Fruit fly (Drosophila melanogaster) whole organism, adult: Measurements from ENCODE around the gene defl.

Source experiments
- CG11617 ChIP-seq: fragments of 200-800 bp; sonication (Bioruptor generic); optimal IDR thresholded peaks from 2 replicates; lab custom pipeline; 2017; ENCODE audit warnings: mild to moderate bottlenecking, missing biosample characterization, missing genetic modification reagents, missing genetic modification characterization
- CG12768 ChIP-seq: fragments of 200-800 bp; sonication (Bioruptor generic); optimal IDR thresholded peaks from 2 replicates; lab custom pipeline; 2017; ENCODE audit warnings: missing biosample characterization, missing genetic modification characterization, mild to moderate bottlenecking, moderate library complexity, missing genetic modification reagents
- CG14711 ChIP-seq: fragments of 200-800 bp; sonication (Bioruptor generic); optimal IDR thresholded peaks from 2 replicates; lab custom pipeline; 2018; ENCODE audit warnings: missing biosample characterization, mild to moderate bottlenecking, missing genetic modification characterization, moderate library complexity
- CG1620 ChIP-seq: fragments of 200-800 bp; sonication (Bioruptor generic); optimal IDR thresholded peaks from 2 replicates; lab custom pipeline; 2016; ENCODE audit warnings: missing biosample characterization, missing genetic modification characterization
- CG33017 ChIP-seq: fragments of 200-800 bp; sonication (Bioruptor generic); optimal IDR thresholded peaks from 2 replicates; lab custom pipeline; 2018; ENCODE audit warnings: missing biosample characterization, mild to moderate bottlenecking, missing genetic modification characterization, moderate library complexity
- CG5204 ChIP-seq: fragments of 200-800 bp; sonication (Bioruptor generic); optimal IDR thresholded peaks from 2 replicates; lab custom pipeline; 2016; ENCODE audit warnings: missing biosample characterization, missing genetic modification characterization
- CG7045 ChIP-seq: fragments of 200-800 bp; sonication (Bioruptor generic); optimal IDR thresholded peaks from 2 replicates; lab custom pipeline; 2017; ENCODE audit warnings: missing biosample characterization, mild to moderate bottlenecking, missing genetic modification characterization
- CG7101 ChIP-seq: fragments of 200-800 bp; sonication (Bioruptor generic); optimal IDR thresholded peaks from 2 replicates; lab custom pipeline; 2018; ENCODE audit warnings: missing biosample characterization, mild to moderate bottlenecking, missing genetic modification characterization, moderate library complexity
- Clk ChIP-seq: fragments of 200-800 bp; sonication (Bioruptor generic); optimal IDR thresholded peaks from 2 replicates; lab custom pipeline; 2017; ENCODE audit warnings: missing biosample characterization, missing genetic modification characterization
- Crg-1 ChIP-seq: fragments of 200-800 bp; sonication (Bioruptor generic); optimal IDR thresholded peaks from 2 replicates; lab custom pipeline; 2016; ENCODE audit warnings: missing biosample characterization, missing genetic modification characterization
- Hr96 ChIP-seq: fragments of 200-800 bp; sonication (Bioruptor generic); optimal IDR thresholded peaks from 2 replicates; lab custom pipeline; 2016; ENCODE audit warnings: missing biosample characterization, missing genetic modification characterization
- Mnt ChIP-seq: fragments of 200-800 bp; sonication (Bioruptor generic); optimal IDR thresholded peaks from 2 replicates; lab custom pipeline; 2016; ENCODE audit warnings: missing biosample characterization, mild to moderate bottlenecking, missing genetic modification characterization
- bab1 ChIP-seq: fragments of 200-800 bp; sonication (Bioruptor generic); optimal IDR thresholded peaks from 3 replicates; lab custom pipeline; 2019; ENCODE audit warnings: missing biosample characterization, mild to moderate bottlenecking, missing genetic modification characterization, moderate library complexity
- cic ChIP-seq: fragments of 200-800 bp; sonication (Bioruptor generic); optimal IDR thresholded peaks from 2 replicates; lab custom pipeline; 2017; ENCODE audit warnings: missing biosample characterization, mild to moderate bottlenecking, missing genetic modification characterization, moderate library complexity
- cnc ChIP-seq, 2 experiments: fragments of >200 bp; optimal IDR thresholded peaks; 2 replicates each; lab custom pipeline; 2017
- kay ChIP-seq: fragments of 200-800 bp; sonication (Bioruptor generic); peaks from one replicate; lab custom pipeline; 2016; ENCODE audit warnings: missing biosample characterization, missing genetic modification characterization, borderline replicate concordance
- ovo ChIP-seq: fragments of 200-800 bp; sonication (Bioruptor generic); optimal IDR thresholded peaks from 2 replicates; lab custom pipeline; 2016; ENCODE audit warnings: missing biosample characterization, missing genetic modification characterization
- pad ChIP-seq: fragments of 200-800 bp; sonication (Bioruptor generic); optimal IDR thresholded peaks from 3 replicates; lab custom pipeline; 2017; ENCODE audit warnings: missing biosample characterization, missing genetic modification characterization, mild to moderate bottlenecking, moderate library complexity, missing genetic modification reagents
- tj ChIP-seq: fragments of 200-800 bp; sonication (Bioruptor generic); optimal IDR thresholded peaks from 3 replicates; lab custom pipeline; 2017; ENCODE audit warnings: missing biosample characterization, mild to moderate bottlenecking, missing genetic modification characterization, moderate library complexity
- toe ChIP-seq: fragments of 200-800 bp; sonication (Bioruptor generic); optimal IDR thresholded peaks from 2 replicates; lab custom pipeline; 2016; ENCODE audit warnings: missing biosample characterization, missing genetic modification characterization

The defl gene

DNA sequence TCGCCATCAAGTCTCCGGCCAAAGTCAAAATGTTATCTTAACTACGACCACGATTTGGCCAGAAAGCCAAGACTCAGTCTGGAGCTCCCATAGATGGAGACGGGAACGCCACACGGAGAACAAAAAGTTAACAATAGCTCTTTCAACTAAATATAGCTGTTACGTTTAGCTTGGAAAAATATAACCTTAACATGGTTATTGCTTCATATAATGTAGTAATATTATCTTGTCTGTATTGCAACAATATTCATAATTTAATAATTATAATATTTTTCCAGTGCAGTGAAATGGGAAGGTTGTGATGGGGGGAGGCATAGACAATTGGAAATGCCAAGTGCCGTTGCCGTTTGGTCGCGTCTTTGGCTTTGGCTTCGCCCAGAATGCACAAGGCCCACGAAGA, 22.2 kb downstream of the defl start:
- no peak for TF ChIP-seq CG7101
- no peak for TF ChIP-seq Hr96
- no peak for TF ChIP-seq CG12768 (GFP tag; lab: Kevin White, UChicago)
- no peak for TF ChIP-seq bab1 (GFP tag; lab: Kevin White, UChicago)
- no peak for TF ChIP-seq Mnt (GFP tag; lab: Kevin White, UChicago)
- no peak for TF ChIP-seq cnc (optimal IDR thresholded peaks at IDR 0.05; lab: Kevin White, UChicago)
- TF ChIP-seq CG33017 (tag; lab: Kevin White, UChicago), result no peak
- no peak for TF ChIP-seq toe
- no peak for TF ChIP-seq kay (GFP tag; lab: Kevin White, UChicago)
- no peak for TF ChIP-seq Crg-1 (GFP tag; lab: Kevin White, UChicago)
- TF ChIP-seq Clk (GFP tag; lab: Kevin White, UChicago), result no peak
- TF ChIP-seq ovo (GFP tag; lab: Kevin White, UChicago), result no peak
- no peak for TF ChIP-seq CG14711 (tag; lab: Kevin White, UChicago)
- TF ChIP-seq pad (GFP tag; lab: Kevin White, UChicago), result no peak
- no peak for TF ChIP-seq tj (GFP tag; lab: Kevin White, UChicago)
- TF ChIP-seq CG1620 (GFP tag; lab: Kevin White, UChicago), result no peak
- TF ChIP-seq CG7045 (GFP tag; lab: Kevin White, UChicago), result no peak

- TF ChIP-seq Mnt (GFP tag; lab: Kevin White, UChicago), result no peak
- TF ChIP-seq pad (GFP tag; lab: Kevin White, UChicago), result no peak
- TF ChIP-seq bab1 (GFP tag; lab: Kevin White, UChicago), result no peak
- TF ChIP-seq Crg-1 (GFP tag; lab: Kevin White, UChicago), result no peak
- TF ChIP-seq tj (GFP tag; lab: Kevin White, UChicago), result no peak
- TF ChIP-seq CG7101, result no peak
- TF ChIP-seq cic (GFP tag; lab: Kevin White, UChicago), result no peak
- TF ChIP-seq CG12768 (GFP tag; lab: Kevin White, UChicago), result no peak
- no peak for TF ChIP-seq CG1620 (GFP tag; lab: Kevin White, UChicago)
- TF ChIP-seq kay (GFP tag; lab: Kevin White, UChicago), result no peak
- no peak for TF ChIP-seq Hr96
- no peak for TF ChIP-seq toe
- no peak for TF ChIP-seq cnc (optimal IDR thresholded peaks at IDR 0.05; lab: Kevin White, UChicago)
- no peak for TF ChIP-seq CG7045 (GFP tag; lab: Kevin White, UChicago)
- TF ChIP-seq CG11617 (GFP tag; lab: Kevin White, UChicago), result no peak
- no peak for TF ChIP-seq CG33017 (tag; lab: Kevin White, UChicago)
- TF ChIP-seq CG14711 (tag; lab: Kevin White, UChicago), result no peak
These were observed 28.4 kb downstream of the defl start for dm6 chr3L:9751625-9752024.

- TF ChIP-seq kay (GFP tag; lab: Kevin White, UChicago), result peak; percentile 89
- TF ChIP-seq CG33017 (tag; lab: Kevin White, UChicago), result peak; percentile 32
- peak; percentile 57 for TF ChIP-seq cic (GFP tag; lab: Kevin White, UChicago)
- peak; percentile 6 for TF ChIP-seq pad (GFP tag; lab: Kevin White, UChicago)
- TF ChIP-seq CG12768 (GFP tag; lab: Kevin White, UChicago), result peak; percentile 37
- TF ChIP-seq CG1620 (GFP tag; lab: Kevin White, UChicago), result no peak
- TF ChIP-seq tj (GFP tag; lab: Kevin White, UChicago), result no peak
These were observed 37.0 kb downstream of the defl start, which contains the start of gene CG42268 for dm6 chr3L:9760151-9760749. TSS of gene CG42268 (minus strand) at chr3L:9760395.

DNA sequence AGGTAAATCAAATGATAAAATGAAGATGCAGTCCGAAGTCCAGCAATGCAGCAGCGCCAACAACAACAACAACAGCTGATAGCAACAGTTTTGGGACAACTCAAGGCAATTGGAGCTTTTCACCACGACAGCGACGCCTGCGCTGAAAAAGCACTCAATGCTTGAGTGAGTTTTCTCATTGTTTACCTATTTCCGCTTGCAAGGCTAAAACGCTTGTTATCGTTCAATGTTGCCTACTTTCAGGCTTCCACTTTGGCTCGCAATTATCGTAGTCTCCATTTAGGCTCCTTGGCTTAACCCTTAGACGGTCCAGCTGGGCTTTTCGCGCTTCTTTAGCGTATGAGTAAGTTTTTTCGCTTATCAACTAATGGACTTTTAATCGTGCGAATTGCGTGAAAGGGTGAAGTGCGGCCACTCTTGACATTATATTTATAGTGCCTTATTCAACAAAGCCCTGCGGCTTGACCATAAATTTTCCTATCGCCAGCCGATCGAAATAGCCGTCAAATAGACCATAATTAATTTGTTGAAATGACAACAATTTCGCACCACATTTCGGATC, 38.9 kb downstream of the defl start:
- peak; percentile 65 for TF ChIP-seq tj (GFP tag; lab: Kevin White, UChicago)
- TF ChIP-seq cic (GFP tag; lab: Kevin White, UChicago), result peak; percentile 9
- TF ChIP-seq CG12768 (GFP tag; lab: Kevin White, UChicago), result no peak
- no peak for TF ChIP-seq ovo (GFP tag; lab: Kevin White, UChicago)
- TF ChIP-seq CG1620 (GFP tag; lab: Kevin White, UChicago), result peak; percentile 4
- no peak for TF ChIP-seq CG5204
- peak; percentile 25 for TF ChIP-seq bab1 (GFP tag; lab: Kevin White, UChicago)
- TF ChIP-seq cnc (optimal IDR thresholded peaks at IDR 0.05; lab: Kevin White, UChicago), result no peak

DNA sequence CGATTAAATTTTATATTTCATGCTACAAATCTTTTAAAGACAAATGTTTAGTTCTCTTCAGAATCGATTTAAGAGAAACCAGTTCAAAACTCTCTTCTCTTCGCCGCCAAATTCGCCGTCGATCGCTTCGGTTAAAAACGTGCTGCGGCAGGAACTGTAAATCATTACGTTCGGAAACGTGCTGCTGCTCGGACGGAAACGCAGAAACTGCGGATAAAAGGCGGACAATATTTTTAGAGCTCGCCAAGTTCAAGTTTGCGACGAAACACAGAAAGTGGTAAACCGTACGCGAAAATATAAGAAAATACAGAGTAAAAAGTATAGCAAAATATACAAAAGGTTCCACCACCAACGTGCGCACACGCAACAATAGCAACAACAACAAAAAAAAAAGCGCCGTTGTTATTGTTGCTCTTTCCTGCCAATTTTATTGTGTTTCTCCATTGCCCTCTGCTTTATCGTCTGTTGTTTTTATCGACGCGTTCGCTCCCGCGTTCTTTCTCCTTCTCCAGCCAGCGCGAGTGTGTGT, 40.2 kb downstream of the defl start, which contains the start of gene Ae2:
Ae2 (plus strand) TSS at position 156 of the 529 bp plus-strand sequence.
- TF ChIP-seq Hr96, result no peak
- no peak for TF ChIP-seq CG1620 (GFP tag; lab: Kevin White, UChicago)
- TF ChIP-seq CG7045 (GFP tag; lab: Kevin White, UChicago), result no peak
- TF ChIP-seq kay (GFP tag; lab: Kevin White, UChicago), result no peak
- peak; percentile 36 for TF ChIP-seq pad (GFP tag; lab: Kevin White, UChicago)
- TF ChIP-seq CG33017 (tag; lab: Kevin White, UChicago), result no peak
- TF ChIP-seq Crg-1 (GFP tag; lab: Kevin White, UChicago), result no peak
- TF ChIP-seq CG5204, result no peak
- TF ChIP-seq cnc (optimal IDR thresholded peaks at IDR 0.05; lab: Kevin White, UChicago), result no peak
- TF ChIP-seq cic (GFP tag; lab: Kevin White, UChicago), result no peak
- no peak for TF ChIP-seq CG7101
- TF ChIP-seq tj (GFP tag; lab: Kevin White, UChicago), result peak; percentile 48
- TF ChIP-seq CG14711 (tag; lab: Kevin White, UChicago), result no peak
- TF ChIP-seq ovo (GFP tag; lab: Kevin White, UChicago), result peak; percentile 37
- no peak for TF ChIP-seq CG12768 (GFP tag; lab: Kevin White, UChicago)
- no peak for TF ChIP-seq Clk (GFP tag; lab: Kevin White, UChicago)
- peak; percentile 58 for TF ChIP-seq bab1 (GFP tag; lab: Kevin White, UChicago)
- TF ChIP-seq CG11617 (GFP tag; lab: Kevin White, UChicago), result no peak
- TF ChIP-seq Mnt (GFP tag; lab: Kevin White, UChicago), result peak; percentile 25
- no peak for TF ChIP-seq toe
